Worm (Caenorhabditis elegans): Measurements from ENCODE around the gene F21H7.3.

F21H7.3 gene

DNA sequence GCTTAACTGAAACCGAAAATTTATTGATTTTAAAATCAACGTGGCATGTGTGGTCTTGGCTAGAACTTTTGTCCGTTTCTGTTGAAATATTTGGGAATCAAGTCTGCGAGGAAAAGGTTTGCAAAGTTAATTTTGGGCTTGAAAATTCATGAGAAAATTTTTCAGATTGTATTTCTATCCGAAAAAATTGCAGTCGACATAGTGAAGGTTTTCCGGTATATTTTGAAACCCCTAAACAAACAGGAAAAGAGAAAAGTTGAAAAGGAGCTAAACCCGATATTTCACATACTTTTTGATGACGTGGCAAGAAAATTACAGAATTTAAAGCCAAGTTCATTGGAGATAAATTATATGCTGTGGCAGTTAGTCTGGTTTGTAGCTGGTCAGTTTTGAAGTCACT is 24.6 kb upstream of the F21H7.3 start, which contains the start of gene nhr-127:
TSS of gene nhr-127 (plus strand) at position 301 of the 400 bp plus-strand sequence.
- no peak for TF ChIP-seq nhr-77 (tag; optimal IDR thresholded peaks at IDR 0.05)
- no peak for TF ChIP-seq ztf-4 (tag; optimal IDR thresholded peaks at IDR 0.05)
- TF ChIP-seq aly-2 (tag; optimal IDR thresholded peaks at IDR 0.05): no peak
- no peak for TF ChIP-seq nhr-11 (tag; optimal IDR thresholded peaks at IDR 0.05)

DNA sequence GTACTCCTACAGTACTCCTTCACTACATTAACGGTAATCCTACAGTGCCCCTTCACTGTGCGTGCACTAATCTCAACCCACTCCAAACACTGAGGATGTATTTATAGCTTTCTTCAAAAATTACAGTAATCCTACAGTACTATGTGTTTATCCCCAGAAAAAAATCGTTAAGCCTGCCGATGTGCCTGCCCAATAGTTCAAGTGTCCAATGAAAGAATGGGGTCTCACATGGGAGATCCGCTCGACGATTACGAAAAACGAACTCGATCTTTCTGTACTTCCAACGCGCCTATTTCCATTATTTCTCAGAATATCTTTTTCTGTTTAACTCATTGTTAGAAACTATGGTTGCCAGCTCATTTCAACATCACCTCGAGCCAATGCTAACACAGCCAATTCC is 23.1 kb upstream of the F21H7.3 start, which contains the start of gene nhr-218:
TSS of gene nhr-218 (plus strand) at position 301 of the 400 bp plus-strand sequence.
- TF ChIP-seq nhr-77 (tag; optimal IDR thresholded peaks at IDR 0.05) (no peak), elt-3 (tag; optimal IDR thresholded peaks at IDR 0.05) (no peak), peb-1 (tag; optimal IDR thresholded peaks at IDR 0.05) (no peak), sma-9 (GFP tag; optimal IDR thresholded peaks at IDR 0.05) (no peak), sma-9 (tag; optimal IDR thresholded peaks at IDR 0.05) (no peak), lin-11 (tag; optimal IDR thresholded peaks at IDR 0.05) (no peak), ztf-11 (tag; optimal IDR thresholded peaks at IDR 0.05) (no peak), ZK546.5 (tag; optimal IDR thresholded peaks at IDR 0.05) (no peak), alr-1 (tag; optimal IDR thresholded peaks at IDR 0.05) (no peak), nhr-6 (tag; optimal IDR thresholded peaks at IDR 0.05) (no peak), gmeb-1 (tag; optimal IDR thresholded peaks at IDR 0.05) (no peak), nhr-11 (tag; optimal IDR thresholded peaks at IDR 0.05) (no peak), zag-1 (tag; optimal IDR thresholded peaks at IDR 0.05) (no peak)

DNA sequence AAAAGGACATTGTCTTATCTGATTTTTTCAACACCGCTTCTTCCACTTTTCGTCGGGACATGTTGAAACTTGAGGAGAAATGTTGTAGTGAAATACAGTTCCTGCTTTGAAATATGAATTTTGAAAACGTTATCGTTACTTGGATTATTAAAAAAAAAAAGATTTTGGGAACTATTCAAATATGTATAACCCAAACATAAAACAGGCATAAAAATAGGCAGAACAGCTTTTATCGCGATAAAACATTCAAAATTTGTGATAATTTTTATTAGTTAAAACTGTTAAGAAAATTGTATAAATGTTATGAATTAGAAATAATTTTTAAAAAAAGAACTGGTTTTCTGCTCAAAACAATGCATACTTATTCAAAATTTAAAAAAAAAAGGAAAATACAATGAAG is 21.4 kb upstream of the F21H7.3 start, which contains the start of gene bgnt-1.3:
TSS of gene bgnt-1.3 (minus strand) at position 101 of the 400 bp plus-strand sequence.
- no peak for TF ChIP-seq nhr-21 (tag; optimal IDR thresholded peaks at IDR 0.05)
- TF ChIP-seq elt-3 (tag; optimal IDR thresholded peaks at IDR 0.05): no peak
- no peak for TF ChIP-seq sma-3 (GFP tag; optimal IDR thresholded peaks at IDR 0.05)
- no peak for TF ChIP-seq lin-13 (GFP tag; optimal IDR thresholded peaks at IDR 0.05)
- no peak for TF ChIP-seq crh-2 (tag; optimal IDR thresholded peaks at IDR 0.05)
- TF ChIP-seq nhr-23 (tag; optimal IDR thresholded peaks at IDR 0.05): no peak
- TF ChIP-seq sma-9 (GFP tag; optimal IDR thresholded peaks at IDR 0.05): no peak
- no peak for TF ChIP-seq sma-9 (tag; optimal IDR thresholded peaks at IDR 0.05)
- TF ChIP-seq Y55F3AM.14 (GFP tag; optimal IDR thresholded peaks at IDR 0.05): no peak
- TF ChIP-seq fos-1 (tag; optimal IDR thresholded peaks at IDR 0.05): no peak
- no peak for TF ChIP-seq mdl-1 (tag; optimal IDR thresholded peaks at IDR 0.05)
- TF ChIP-seq zag-1 (tag; optimal IDR thresholded peaks at IDR 0.05): no peak
- no peak for TF ChIP-seq lin-11 (tag; optimal IDR thresholded peaks at IDR 0.05)
- TF ChIP-seq skn-1 (tag; optimal IDR thresholded peaks at IDR 0.05): no peak
- TF ChIP-seq snpc-4 (tag; optimal IDR thresholded peaks at IDR 0.05): no peak
- TF ChIP-seq ceh-16 (tag; optimal IDR thresholded peaks at IDR 0.05): no peak
- no peak for TF ChIP-seq nhr-77 (tag; optimal IDR thresholded peaks at IDR 0.05)
- no peak for TF ChIP-seq gmeb-1 (tag; optimal IDR thresholded peaks at IDR 0.05)
- no peak for TF ChIP-seq unc-39 (tag; optimal IDR thresholded peaks at IDR 0.05)
- no peak for TF ChIP-seq blmp-1 (tag; optimal IDR thresholded peaks at IDR 0.05; ENCODE audit: insufficient read depth)
- TF ChIP-seq peb-1 (tag; optimal IDR thresholded peaks at IDR 0.05): no peak

DNA sequence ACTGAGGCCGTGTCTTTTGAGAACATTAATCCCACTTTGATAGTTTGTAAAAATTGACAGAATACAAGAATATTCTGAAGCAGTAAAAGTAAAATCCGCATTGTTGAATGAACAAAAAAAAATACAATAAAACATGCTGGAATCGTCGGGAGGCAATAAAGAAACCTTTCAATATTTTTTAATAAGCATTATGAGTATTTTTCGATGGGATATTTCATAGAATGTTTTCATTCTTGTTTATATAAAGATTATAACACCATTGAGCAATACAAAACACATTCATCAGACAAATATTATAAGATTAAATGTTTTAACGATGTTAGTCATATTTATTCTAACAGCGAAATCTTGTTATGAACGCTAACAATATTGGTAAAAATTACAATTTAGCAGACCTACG is 18.7 kb upstream of the F21H7.3 start, which contains the start of gene gcy-20:
TSS of gene gcy-20 (minus strand) at position 101 of the 400 bp plus-strand sequence.
- no peak for TF ChIP-seq sma-9 (GFP tag; optimal IDR thresholded peaks at IDR 0.05)
- TF ChIP-seq sma-9 (tag; optimal IDR thresholded peaks at IDR 0.05): no peak
- no peak for TF ChIP-seq skn-1 (tag; optimal IDR thresholded peaks at IDR 0.05)
- TF ChIP-seq mbf-1 (tag; optimal IDR thresholded peaks at IDR 0.05): no peak
- no peak for TF ChIP-seq aly-2 (tag; optimal IDR thresholded peaks at IDR 0.05)
- TF ChIP-seq ceh-16 (tag; optimal IDR thresholded peaks at IDR 0.05): no peak
- no peak for TF ChIP-seq zag-1 (tag; optimal IDR thresholded peaks at IDR 0.05)
- no peak for TF ChIP-seq unc-62 (GFP tag; optimal IDR thresholded peaks at IDR 0.05)
- TF ChIP-seq blmp-1 (tag; optimal IDR thresholded peaks at IDR 0.05; ENCODE audit: insufficient read depth): no peak

DNA sequence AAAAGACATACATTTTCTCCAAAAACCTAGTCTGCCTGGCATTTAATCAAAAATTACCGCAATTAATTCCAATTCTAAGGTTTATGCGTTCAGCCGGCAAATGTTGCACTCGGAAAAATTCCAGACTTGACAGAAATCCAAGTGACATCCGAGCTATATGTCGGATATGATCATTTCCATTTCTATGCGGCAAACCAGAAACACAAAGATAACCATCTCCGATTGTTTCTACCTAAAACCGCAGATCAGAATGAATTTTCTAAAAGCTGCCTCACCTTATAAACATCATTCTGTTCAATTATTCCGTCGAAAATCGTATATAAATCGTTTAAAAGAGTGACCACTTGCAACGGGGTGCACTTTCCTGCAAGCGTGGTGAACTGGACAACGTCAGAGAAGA is 14.1 kb upstream of the F21H7.3 start:
- TF ChIP-seq ztf-11 (tag; optimal IDR thresholded peaks at IDR 0.05): no peak
- TF ChIP-seq lsy-2 (tag; optimal IDR thresholded peaks at IDR 0.05): no peak
- no peak for TF ChIP-seq dmd-4 (tag; optimal IDR thresholded peaks at IDR 0.05)
- TF ChIP-seq ama-1 (optimal IDR thresholded peaks at IDR 0.05): no peak
- TF ChIP-seq unc-39 (tag; optimal IDR thresholded peaks at IDR 0.05): no peak
- no peak for TF ChIP-seq F13H6.1 (tag; optimal IDR thresholded peaks at IDR 0.05)
- TF ChIP-seq mab-5 (tag; optimal IDR thresholded peaks at IDR 0.05): no peak
- no peak for TF ChIP-seq elt-1 (tag; optimal IDR thresholded peaks at IDR 0.05)
- TF ChIP-seq alr-1 (tag; optimal IDR thresholded peaks at IDR 0.05): no peak
- TF ChIP-seq nhr-21 (tag; optimal IDR thresholded peaks at IDR 0.05): no peak
